Worm (Caenorhabditis elegans) whole organism, mixed stage, embryonic: Measurements from ENCODE around the gene F42D1.4.

Source experiments
- bed-3 ChIP-seq: fragments of 200-800 bp; sonication (Bioruptor generic); optimal IDR thresholded peaks from 3 replicates; lab custom pipeline; 2018; ENCODE audit warnings: mild to moderate bottlenecking, missing genetic modification characterization, moderate library complexity, missing compliant biosample characterization
- ceh-39 ChIP-seq: fragments of 150-350 bp; optimal IDR thresholded peaks from 2 replicates; lab custom pipeline; 2014; ENCODE audit warnings: missing biosample characterization, missing genetic modification characterization
- ces-1 ChIP-seq: fragments of 150-350 bp; optimal IDR thresholded peaks from 2 replicates; lab custom pipeline; 2014; ENCODE audit warnings: missing biosample characterization, missing genetic modification reagents, missing genetic modification characterization
- cnd-1 ChIP-seq: fragments of 200-800 bp; sonication (Bioruptor generic); optimal IDR thresholded peaks from 2 replicates; lab custom pipeline; 2018; ENCODE audit warnings: mild to moderate bottlenecking, missing genetic modification characterization, missing compliant biosample characterization
- ham-2 ChIP-seq: fragments of 200-800 bp; sonication (Bioruptor generic); optimal IDR thresholded peaks from 2 replicates; lab custom pipeline; 2018; ENCODE audit warnings: mild to moderate bottlenecking, missing genetic modification characterization, missing compliant biosample characterization
- hlh-1 ChIP-seq: fragments of 150-350 bp; optimal IDR thresholded peaks from 2 replicates; lab custom pipeline; 2014; ENCODE audit warnings: missing biosample characterization, missing genetic modification reagents, missing genetic modification characterization
- lin-13 ChIP-seq: fragments of 150-350 bp; optimal IDR thresholded peaks from 2 replicates; lab custom pipeline; 2014; ENCODE audit warnings: missing biosample characterization, missing genetic modification characterization
- lsy-2 ChIP-seq: fragments of 150-350 bp; optimal IDR thresholded peaks from 2 replicates; lab custom pipeline; 2014; ENCODE audit warnings: missing biosample characterization, missing genetic modification characterization
- mep-1 ChIP-seq: fragments of 150-350 bp; optimal IDR thresholded peaks from 2 replicates; lab custom pipeline; 2017; ENCODE audit warnings: missing biosample characterization, missing genetic modification reagents, missing genetic modification characterization, inconsistent platforms
- mls-2 ChIP-seq: sonication (generic microtip); optimal IDR thresholded peaks from 2 replicates; lab custom pipeline; 2016; ENCODE audit warnings: mild to moderate bottlenecking, missing genetic modification characterization, moderate library complexity, missing compliant biosample characterization
- nhr-237 ChIP-seq: fragments of 150-350 bp; optimal IDR thresholded peaks from 2 replicates; lab custom pipeline; 2014; ENCODE audit warnings: missing biosample characterization, missing genetic modification characterization
- pha-4 ChIP-seq: fragments of 150-350 bp; optimal IDR thresholded peaks from 2 replicates; lab custom pipeline; 2018; ENCODE audit warnings: missing biosample characterization, missing genetic modification reagents, missing genetic modification characterization
- unc-120 ChIP-seq: sonication (generic microtip); optimal IDR thresholded peaks from 2 replicates; lab custom pipeline; 2017; ENCODE audit warnings: missing genetic modification characterization, missing compliant biosample characterization; ENCODE audit not compliant: poor library complexity, severe bottlenecking
- unc-62 ChIP-seq: fragments of 150-350 bp; optimal IDR thresholded peaks from 2 replicates; lab custom pipeline; 2014; ENCODE audit warnings: missing biosample characterization, missing genetic modification reagents, missing genetic modification characterization
- zip-8 ChIP-seq: fragments of 150-350 bp; optimal IDR thresholded peaks from 2 replicates; lab custom pipeline; 2014; ENCODE audit warnings: missing biosample characterization, missing genetic modification characterization

The F42D1.4 gene

DNA sequence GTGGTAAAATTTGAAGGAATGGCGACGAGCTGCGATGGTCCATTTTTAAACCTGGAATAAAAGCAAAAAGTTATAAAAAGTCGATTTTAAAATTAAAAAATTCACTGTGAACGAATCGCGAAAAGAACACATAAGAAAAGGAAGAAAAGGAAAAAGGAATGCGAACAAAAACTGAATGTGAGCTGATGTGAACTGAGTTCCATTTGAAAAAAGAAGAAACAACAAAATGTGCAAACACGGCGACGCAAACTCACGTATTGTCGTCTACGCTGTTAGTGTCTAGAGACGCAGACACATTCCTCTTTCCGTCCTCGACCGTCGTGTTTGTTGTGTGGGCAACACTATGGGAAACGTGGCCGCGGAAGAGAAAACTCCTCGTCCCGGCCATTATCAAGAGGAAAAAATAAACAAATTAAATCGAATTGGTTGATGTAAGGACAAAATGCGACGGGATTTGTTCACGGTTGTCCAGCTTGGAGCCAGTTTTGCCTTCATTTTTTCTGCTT lies 46.7 kb downstream of the F42D1.4 start, which contains the start of the genes C27C12.1 and C27C12.4:
TSS of gene C27C12.1 (minus strand) at position 51 of the 506 bp plus-strand sequence.
TSS of gene C27C12.4 (plus strand) at position 375 of the 506 bp plus-strand sequence.
- TF ChIP-seq zip-8 (tag; lab: Kevin White, UChicago) (no peak), cnd-1 (tag; lab: Kevin White, UChicago) (peak; percentile 24), ceh-39 (tag; lab: Kevin White, UChicago) (peak; percentile 56), hlh-1 (tag; lab: Kevin White, UChicago) (peak; percentile 45), pha-4 (peak; percentile 86), ces-1 (peak; percentile 88), bed-3 (GFP tag; lab: Kevin White, UChicago) (no peak), unc-62 (GFP tag; lab: Kevin White, UChicago) (peak; percentile 35), mep-1 (tag; lab: Kevin White, UChicago) (peak; percentile 73), unc-120 (tag; lab: Kevin White, UChicago) (peak; percentile 58), nhr-237 (tag; lab: Kevin White, UChicago) (peak; percentile 66), lsy-2 (tag; lab: Kevin White, UChicago) (peak; percentile 64), ham-2 (no peak), mls-2 (tag; lab: Kevin White, UChicago) (no peak), lin-13 (tag; lab: Kevin White, UChicago) (peak; percentile 55)
- TF ChIP-seq, all 35 proteins: peak for 11
